Fruit fly (Drosophila melanogaster) S2 (cell line): ENCODE measurements around the gene CG8379.

ENCODE experiments used
- CG8478 ChIP-seq: fragments of >200 bp; optimal IDR thresholded peaks from 2 replicates; lab custom pipeline; 2018
- CTCF ChIP-seq, 2 experiments: fragments of >200 bp; optimal IDR thresholded peaks; 2 replicates each; lab custom pipeline; 2018

DNA sequence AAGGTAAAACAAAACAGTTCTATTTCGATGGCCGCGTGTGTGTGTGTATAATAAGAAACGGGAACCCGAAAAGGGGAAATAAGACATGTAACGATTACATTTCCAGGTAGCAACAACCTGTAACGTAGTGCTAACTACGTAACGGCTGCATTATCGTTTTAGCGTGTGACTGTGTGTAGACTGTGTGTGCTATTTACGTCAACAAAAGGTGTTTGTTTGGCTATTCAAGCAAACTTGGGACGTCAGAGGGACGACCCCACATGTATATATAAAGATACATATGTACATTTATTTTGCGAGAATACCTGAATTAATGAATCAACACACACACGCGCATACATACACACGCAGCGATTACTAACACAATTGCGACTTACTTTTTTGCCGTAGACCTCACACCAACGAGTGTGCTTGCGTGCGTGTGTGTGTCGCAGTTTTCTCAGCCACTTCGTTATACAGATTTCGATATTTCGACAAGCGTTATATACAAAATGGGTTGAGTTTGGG, 4.6 kb upstream of the CG8379 start:
- TF ChIP-seq CG8478 (lab: Kevin White, UChicago) (no peak), CTCF (optimal IDR thresholded peaks at IDR 0.05; lab: Kevin White, UChicago) (no peak)
